Fruit fly (Drosophila melanogaster): ENCODE measurements around the gene slp2.

Gene slp2

dm6 chr2L:3827406-3828133, 9.1 kb upstream of the slp2 start (continued):
- no peak for TF ChIP-seq shn (GFP tag; optimal IDR thresholded peaks at IDR 0.05)
- TF ChIP-seq ttk (GFP tag; IDR thresholded peaks at IDR 0.05): no peak
- peak; percentile 98 for TF ChIP-seq zf30C (GFP tag; optimal IDR thresholded peaks at IDR 0.05)
- TF ChIP-seq her (GFP tag; optimal IDR thresholded peaks at IDR 0.05): no peak
- TF ChIP-seq stwl (tag; optimal IDR thresholded peaks at IDR 0.05): peak; percentile 79
- TF ChIP-seq HLH3B (GFP tag; IDR thresholded peaks at IDR 0.05): no peak
- peak; percentile 22 for TF ChIP-seq Dad (GFP tag; optimal IDR thresholded peaks at IDR 0.05)
- peak; percentile 48 to 82 for TF ChIP-seq chif (GFP tag; optimal IDR thresholded peaks at IDR 0.05)
- TF ChIP-seq otp (GFP tag; IDR thresholded peaks at IDR 0.05): no peak
- no peak for TF ChIP-seq Eip74EF (GFP tag; optimal IDR thresholded peaks at IDR 0.05)
- no peak for TF ChIP-seq Atf6 (GFP tag; IDR thresholded peaks at IDR 0.05)
- no peak for TF ChIP-seq CG12071 (GFP tag; optimal IDR thresholded peaks at IDR 0.05)
- no peak for TF ChIP-seq crol (GFP tag; IDR thresholded peaks at IDR 0.05)
- no peak for TF ChIP-seq HHEX (GFP tag; optimal IDR thresholded peaks at IDR 0.05)
- no peak for TF ChIP-seq Awh (GFP tag; IDR thresholded peaks at IDR 0.05)
- no peak for TF ChIP-seq Dip3 (GFP tag; optimal IDR thresholded peaks at IDR 0.05)
- no peak for TF ChIP-seq cas (GFP tag; IDR thresholded peaks at IDR 0.05)
- peak; percentile 93 for TF ChIP-seq trem (tag; optimal IDR thresholded peaks at IDR 0.05)
- TF ChIP-seq NFAT (GFP tag; IDR thresholded peaks at IDR 0.05): no peak
- no peak for TF ChIP-seq CG9817 (tag; optimal IDR thresholded peaks at IDR 0.05)
- TF ChIP-seq jing (GFP tag; optimal IDR thresholded peaks at IDR 0.05): no peak
- no peak for TF ChIP-seq amos (GFP tag; IDR thresholded peaks at IDR 0.05; ENCODE audit: partially characterized antibody)
- peak; percentile 74 for TF ChIP-seq row (GFP tag; IDR thresholded peaks at IDR 0.05)
- TF ChIP-seq Neu2 (GFP tag; optimal IDR thresholded peaks at IDR 0.05; ENCODE audit: borderline replicate concordance): peak; percentile 57
- peak; percentile 38 for TF ChIP-seq ewg (GFP tag; optimal IDR thresholded peaks at IDR 0.05)
- TF ChIP-seq da (GFP tag; optimal IDR thresholded peaks at IDR 0.05): no peak
- TF ChIP-seq CG8281 (tag; optimal IDR thresholded peaks at IDR 0.05): peak; percentile 17
- TF ChIP-seq CG2678 (tag; optimal IDR thresholded peaks at IDR 0.05): no peak
- peak; percentile 2 for TF ChIP-seq Atf3 (GFP tag; optimal IDR thresholded peaks at IDR 0.05)
- no peak for TF ChIP-seq GATAe (GFP tag; conservative IDR thresholded peaks at IDR 0.05)
- peak; percentile 13 for TF ChIP-seq CG4617 (GFP tag; optimal IDR thresholded peaks at IDR 0.05; ENCODE audit: borderline replicate concordance)
- TF ChIP-seq ssp (GFP tag; IDR thresholded peaks at IDR 0.05): no peak
- TF ChIP-seq mirr (GFP tag; optimal IDR thresholded peaks at IDR 0.05): no peak
- TF ChIP-seq Hmr (GFP tag; optimal IDR thresholded peaks at IDR 0.05): no peak
- peak; percentile 82 for TF ChIP-seq CG8765 (GFP tag; IDR thresholded peaks at IDR 0.05)
- TF ChIP-seq CG6791 (GFP tag; IDR thresholded peaks at IDR 0.05; ENCODE audit: partially characterized antibody): no peak
- TF ChIP-seq Deaf1 (tag; optimal IDR thresholded peaks at IDR 0.05): peak; percentile 24
- peak; percentile 95 for TF ChIP-seq CG7271 (tag; optimal IDR thresholded peaks at IDR 0.05)
- TF ChIP-seq CG16815 (GFP tag; optimal IDR thresholded peaks at IDR 0.05): peak; percentile 86
- peak; percentile 71 for TF ChIP-seq pum (GFP tag; optimal IDR thresholded peaks at IDR 0.05)
- peak; percentile 76 for TF ChIP-seq Ssrp (tag; optimal IDR thresholded peaks at IDR 0.05)
- TF ChIP-seq gem (tag; optimal IDR thresholded peaks at IDR 0.05): peak; percentile 93
- TF ChIP-seq CG17359 (tag; optimal IDR thresholded peaks at IDR 0.05): peak; percentile 39
- no peak for TF ChIP-seq abd-A (tag; optimal IDR thresholded peaks at IDR 0.05)
- peak; percentile 91 for TF ChIP-seq ac (GFP tag; optimal IDR thresholded peaks at IDR 0.05)
- TF ChIP-seq cwo (GFP tag; optimal IDR thresholded peaks at IDR 0.05): no peak
- no peak for TF ChIP-seq dati (GFP tag; IDR thresholded peaks at IDR 0.05)
